Fruit fly (Drosophila melanogaster) whole organism, embryonic: Measurements from ENCODE around the gene CG13247.

ENCODE experiments used
- Awh ChIP-seq: fragments of 200-800 bp; sonication (Bioruptor generic); IDR thresholded peaks from 2 replicates; pipeline ENCODE4, ENCODE4 v1.3.6; 2022; ENCODE audit warnings: missing biosample characterization, missing genetic modification characterization
- Bgb ChIP-seq: fragments of 200-800 bp; sonication (Bioruptor generic); IDR thresholded peaks from 2 replicates; pipeline ENCODE4 v1.3.6; 2022; ENCODE audit warnings: missing biosample characterization, missing genetic modification characterization; ENCODE audit not compliant: partially characterized antibody
- C15 ChIP-seq: fragments of 200-800 bp; sonication (Bioruptor generic); IDR thresholded peaks from 3 replicates; pipeline ENCODE4 v1.3.6; 2022; ENCODE audit warnings: missing biosample characterization, missing genetic modification characterization
- CG10543 ChIP-seq: fragments of 200-800 bp; sonication (Bioruptor generic); optimal IDR thresholded peaks from 3 replicates; lab custom pipeline; 2017; ENCODE audit warnings: missing biosample characterization, mild to moderate bottlenecking, missing genetic modification characterization, moderate library complexity
- CG10565 ChIP-seq: fragments of 200-800 bp; sonication (Bioruptor generic); optimal IDR thresholded peaks from 3 replicates; lab custom pipeline; 2016; ENCODE audit warnings: missing biosample characterization, mild to moderate bottlenecking, missing genetic modification characterization
- CG11247 ChIP-seq: fragments of 200-800 bp; sonication (Bioruptor generic); IDR thresholded peaks from 2 replicates; pipeline ENCODE4 v1.3.6; 2022; ENCODE audit warnings: missing biosample characterization, missing genetic modification characterization
- CG13123 ChIP-seq: fragments of 200-800 bp; sonication (Bioruptor generic); optimal IDR thresholded peaks from 2 replicates; lab custom pipeline; 2016; ENCODE audit warnings: missing biosample characterization, missing genetic modification characterization
- CG13775 ChIP-seq: fragments of 200-800 bp; sonication (Bioruptor generic); optimal IDR thresholded peaks from 3 replicates; lab custom pipeline; 2017; ENCODE audit warnings: missing biosample characterization, mild to moderate bottlenecking, missing genetic modification characterization
- CG15269 ChIP-seq: fragments of 200-800 bp; sonication (Bioruptor generic); optimal IDR thresholded peaks from 2 replicates; lab custom pipeline; 2018; ENCODE audit warnings: missing biosample characterization, mild to moderate bottlenecking, missing genetic modification characterization, moderate library complexity
- CG17186 ChIP-seq: fragments of 200-800 bp; sonication (Bioruptor generic); optimal IDR thresholded peaks from 3 replicates; lab custom pipeline; 2017; ENCODE audit warnings: missing biosample characterization, missing genetic modification reagents, missing genetic modification characterization
- CG17328 ChIP-seq: fragments of 200-800 bp; sonication (Bioruptor generic); IDR thresholded peaks from 2 replicates; pipeline ENCODE4 v1.3.6; 2022; ENCODE audit warnings: missing biosample characterization, missing genetic modification characterization
- CG17385 ChIP-seq: fragments of 200-800 bp; sonication (Bioruptor generic); optimal IDR thresholded peaks from 3 replicates; lab custom pipeline; 2018; ENCODE audit warnings: missing biosample characterization, mild to moderate bottlenecking, missing genetic modification characterization
- CG17829 ChIP-seq: fragments of 200-800 bp; optimal IDR thresholded peaks from 2 replicates; lab custom pipeline; 2019; ENCODE audit warnings: missing biosample characterization, mild to moderate bottlenecking, missing genetic modification characterization, moderate library complexity
- CG18764 ChIP-seq: fragments of 200-800 bp; sonication (Bioruptor generic); optimal IDR thresholded peaks from 3 replicates; lab custom pipeline; 2016; ENCODE audit warnings: missing biosample characterization, missing genetic modification characterization
- CG30020 ChIP-seq: fragments of 200-800 bp; optimal IDR thresholded peaks from 2 replicates; lab custom pipeline; 2019; ENCODE audit warnings: missing biosample characterization, mild to moderate bottlenecking, missing genetic modification characterization, moderate library complexity
- CG33213 ChIP-seq: fragments of 200-800 bp; sonication (Bioruptor generic); optimal IDR thresholded peaks from 3 replicates; lab custom pipeline; 2016; ENCODE audit warnings: missing biosample characterization, missing genetic modification characterization
- CG34422 ChIP-seq: fragments of 200-800 bp; sonication (Bioruptor generic); IDR thresholded peaks from 3 replicates; pipeline ENCODE4 v1.3.6; 2022; ENCODE audit warnings: missing biosample characterization, missing genetic modification characterization
- CG43689 ChIP-seq: fragments of 200-800 bp; sonication (Bioruptor generic); IDR thresholded peaks from 2 replicates; pipeline ENCODE4 v1.3.6; 2022; ENCODE audit warnings: missing biosample characterization, missing genetic modification characterization
- CG4730 ChIP-seq: fragments of 200-800 bp; sonication (Bioruptor generic); IDR thresholded peaks from 2 replicates; pipeline ENCODE4 v1.3.6; 2022; ENCODE audit warnings: missing biosample characterization, missing genetic modification characterization
- CG6683 ChIP-seq: fragments of 200-800 bp; sonication (Bioruptor generic); optimal IDR thresholded peaks from 2 replicates; lab custom pipeline; 2017; ENCODE audit warnings: missing biosample characterization, mild to moderate bottlenecking, missing genetic modification characterization, missing genetic modification reagents
- CG7987 ChIP-seq: fragments of 200-800 bp; sonication (Bioruptor generic); optimal IDR thresholded peaks from 2 replicates; lab custom pipeline; 2018; ENCODE audit warnings: missing biosample characterization, mild to moderate bottlenecking, missing genetic modification characterization, moderate library complexity
- CG8089 ChIP-seq: fragments of 200-800 bp; sonication (Bioruptor generic); optimal IDR thresholded peaks from 3 replicates; lab custom pipeline; 2016; ENCODE audit warnings: missing biosample characterization, missing genetic modification characterization
- Dll ChIP-seq: fragments of 200-800 bp; sonication (Bioruptor generic); IDR thresholded peaks from 4 replicates; pipeline ENCODE4 v1.3.6; 2022; ENCODE audit warnings: missing biosample characterization, missing genetic modification characterization; ENCODE audit not compliant: partially characterized antibody
- E2f2 ChIP-seq: fragments of 200-800 bp; sonication (Bioruptor generic); IDR thresholded peaks from 2 replicates; pipeline ENCODE4 v1.3.6; 2022; ENCODE audit warnings: missing biosample characterization, missing genetic modification characterization
- Fer1 ChIP-seq: fragments of 200-800 bp; sonication (Bioruptor generic); optimal IDR thresholded peaks from 2 replicates; lab custom pipeline; 2017; ENCODE audit warnings: missing biosample characterization, mild to moderate bottlenecking, missing genetic modification characterization
- Kr ChIP-seq: fragments of 200-800 bp; sonication (Bioruptor generic); optimal IDR thresholded peaks from 2 replicates; lab custom pipeline; 2017; ENCODE audit warnings: missing biosample characterization, mild to moderate bottlenecking, missing genetic modification characterization
- Optix ChIP-seq: fragments of 200-800 bp; sonication (Bioruptor generic); IDR thresholded peaks from 3 replicates; pipeline ENCODE4 v1.3.6; 2022; ENCODE audit warnings: missing biosample characterization, missing genetic modification characterization
- Ssrp ChIP-seq: fragments of 200-800 bp; sonication (Bioruptor generic); optimal IDR thresholded peaks from 2 replicates; lab custom pipeline; 2018; ENCODE audit warnings: missing biosample characterization, mild to moderate bottlenecking, missing genetic modification characterization, moderate library complexity
- bbx ChIP-seq: fragments of 200-800 bp; sonication (Bioruptor generic); IDR thresholded peaks from 2 replicates; pipeline ENCODE4 v1.3.6; 2022; ENCODE audit warnings: missing biosample characterization, missing genetic modification characterization; ENCODE audit not compliant: partially characterized antibody
- chif ChIP-seq, 2 experiments: fragments of 200-800 bp; sonication (Bioruptor generic); optimal IDR thresholded peaks; 3 replicates each; lab custom pipeline; 2016; ENCODE audit warnings: missing biosample characterization in 2 of 2, missing genetic modification characterization in 2 of 2
- chn ChIP-seq: fragments of 200-800 bp; sonication (Bioruptor generic); optimal IDR thresholded peaks from 2 replicates; lab custom pipeline; 2016; ENCODE audit warnings: missing biosample characterization, missing genetic modification characterization
- gro ChIP-seq: fragments of 200-800 bp; sonication (Bioruptor generic); optimal IDR thresholded peaks from 2 replicates; lab custom pipeline; 2016; ENCODE audit warnings: missing biosample characterization, missing genetic modification characterization
- gt ChIP-seq: fragments of 200-800 bp; sonication (Bioruptor generic); IDR thresholded peaks from 2 replicates; pipeline ENCODE4 v1.3.6; 2022; ENCODE audit warnings: missing biosample characterization, missing genetic modification characterization
- hth ChIP-seq: fragments of >200 bp; optimal IDR thresholded peaks from 2 replicates; lab custom pipeline; 2017; ENCODE audit warnings: inconsistent platforms
- lab ChIP-seq: fragments of 200-800 bp; sonication (Bioruptor generic); optimal IDR thresholded peaks from 3 replicates; lab custom pipeline; 2017; ENCODE audit warnings: missing biosample characterization, missing genetic modification characterization, mild to moderate bottlenecking, moderate library complexity, missing genetic modification reagents
- mld ChIP-seq: fragments of 200-800 bp; sonication (Bioruptor generic); IDR thresholded peaks from 3 replicates; pipeline ENCODE4 v1.3.6; 2022; ENCODE audit warnings: missing biosample characterization, missing genetic modification characterization; ENCODE audit not compliant: partially characterized antibody
- nau ChIP-seq: fragments of 200-800 bp; sonication (Bioruptor generic); optimal IDR thresholded peaks from 3 replicates; lab custom pipeline; 2017; ENCODE audit warnings: missing biosample characterization, mild to moderate bottlenecking, missing genetic modification characterization, missing genetic modification reagents
- nom ChIP-seq: fragments of 200-800 bp; sonication (Bioruptor generic); optimal IDR thresholded peaks from 2 replicates; lab custom pipeline; 2017; ENCODE audit warnings: missing biosample characterization, missing genetic modification characterization, mild to moderate bottlenecking, moderate library complexity, missing genetic modification reagents
- pfk ChIP-seq: fragments of 200-800 bp; sonication (Bioruptor generic); optimal IDR thresholded peaks from 2 replicates; lab custom pipeline; 2018; ENCODE audit warnings: missing biosample characterization, mild to moderate bottlenecking, missing genetic modification characterization, moderate library complexity
- prd ChIP-seq, 3 experiments: fragments of >200 bp in 2 of 3; fragments of 200-800 bp in 1 of 3; sonication (Bioruptor generic) in 1 of 3; optimal IDR thresholded peaks in 2 of 3; IDR thresholded peaks in 1 of 3; 2 replicates in 2 of 3; 3 replicates in 1 of 3; pipeline versions ENCODE4 v1.3.6 to Lab custom; 2017 to 2022; ENCODE audit warnings: missing biosample characterization in 1 of 3, missing genetic modification characterization in 1 of 3
- pum ChIP-seq: fragments of 200-800 bp; sonication (Bioruptor generic); optimal IDR thresholded peaks from 2 replicates; lab custom pipeline; 2016; ENCODE audit warnings: missing biosample characterization, missing genetic modification characterization
- repo ChIP-seq: fragments of 200-800 bp; sonication (Bioruptor generic); optimal IDR thresholded peaks from 2 replicates; lab custom pipeline; 2016; ENCODE audit warnings: missing biosample characterization, missing genetic modification characterization
- ro ChIP-seq: fragments of 200-800 bp; sonication (Bioruptor generic); IDR thresholded peaks from 2 replicates; pipeline ENCODE4 v1.3.6; 2022; ENCODE audit warnings: missing biosample characterization, missing genetic modification characterization
- shn ChIP-seq: fragments of 200-800 bp; sonication (Bioruptor generic); optimal IDR thresholded peaks from 3 replicates; lab custom pipeline; 2016; ENCODE audit warnings: missing biosample characterization, missing genetic modification characterization
- sisA ChIP-seq: fragments of 200-800 bp; sonication (Bioruptor generic); IDR thresholded peaks from 2 replicates; pipeline ENCODE4 v1.3.6; 2022; ENCODE audit warnings: missing biosample characterization, missing genetic modification characterization
- tna ChIP-seq: fragments of 200-800 bp; sonication (Bioruptor generic); IDR thresholded peaks from 2 replicates; pipeline ENCODE4 v1.3.6; 2022; ENCODE audit warnings: missing biosample characterization, missing genetic modification characterization; ENCODE audit not compliant: partially characterized antibody

Gene CG13247

DNA sequence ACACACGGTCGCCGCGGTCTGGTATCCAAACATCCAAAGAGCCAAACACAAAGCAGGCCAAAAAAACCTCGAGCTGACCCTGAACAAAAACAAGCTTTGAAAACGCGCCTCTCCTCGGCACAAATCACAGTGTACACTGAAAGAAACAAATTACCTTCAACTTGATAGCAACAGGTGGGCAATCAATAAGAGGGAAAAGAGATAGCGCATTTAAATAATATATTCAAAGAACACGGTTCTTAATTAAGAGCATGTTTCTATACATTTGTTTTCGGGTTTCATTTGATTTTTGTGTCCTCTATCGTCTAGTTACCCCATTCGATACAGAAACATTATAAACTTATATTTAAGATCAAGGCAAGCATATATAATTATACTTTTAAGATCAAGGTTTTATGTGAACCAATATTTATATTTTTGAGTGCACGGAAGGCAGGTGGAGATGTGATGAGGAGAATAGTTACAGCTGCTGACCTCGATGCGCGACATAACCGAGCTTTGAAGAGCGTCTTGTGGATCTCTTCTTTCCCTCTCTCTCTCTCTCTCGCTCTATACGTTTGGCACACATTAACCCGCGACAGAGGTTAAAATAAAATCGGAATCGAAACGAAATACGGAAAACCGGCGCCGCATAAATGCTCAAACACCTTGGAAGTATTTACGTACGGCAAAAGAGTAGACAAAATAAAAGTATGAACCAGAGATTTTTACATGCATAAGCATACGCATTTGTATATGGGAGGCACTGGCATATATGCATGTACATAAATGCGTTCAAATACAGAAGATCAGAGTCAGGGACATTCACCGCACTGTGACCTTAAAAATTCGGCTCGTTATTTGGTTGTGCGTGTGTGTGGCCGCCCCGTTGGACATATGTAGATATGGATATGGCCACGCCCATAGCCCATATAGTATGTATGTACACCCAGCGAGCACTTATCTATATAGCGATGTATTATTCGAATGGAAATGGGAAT, 28.4 kb downstream of the CG13247 start (continued):
- TF ChIP-seq CG7987 (GFP tag; lab: Kevin White, UChicago): peak; percentile 35
- TF ChIP-seq CG34422: peak; percentile 70; the same call in 2 of the 3 replicates
- TF ChIP-seq sisA: peak; percentile 83
- peak; percentile 26; the same call in 1 of the 2 replicates for TF ChIP-seq CG4730 (GFP tag; lab: Robert Waterston, UW)
- TF ChIP-seq Ssrp (tag; lab: Kevin White, UChicago): peak; percentile 86
- TF ChIP-seq CG43689 (GFP tag; lab: Robert Waterston, UW): 0 out of 2 replicates have a peak, but pooled peaks have one; percentile 24
- peak; percentile 81 for TF ChIP-seq nau
- TF ChIP-seq CG8089 (GFP tag; lab: Kevin White, UChicago): peak; percentile 51
- TF ChIP-seq pfk (GFP tag; lab: Kevin White, UChicago): no peak
- peak; percentile 85 for TF ChIP-seq Fer1 (GFP tag; lab: Kevin White, UChicago)
- TF ChIP-seq CG11247: 0 out of 2 replicates have a peak, but pooled peaks have one; percentile 28
- peak; percentile 63 for TF ChIP-seq CG6683 (GFP tag; lab: Kevin White, UChicago)
- no peak for TF ChIP-seq hth (lab: Kevin White, UChicago)
- peak; percentile 86 for TF ChIP-seq CG17385 (GFP tag; lab: Kevin White, UChicago)
- TF ChIP-seq bbx: no peak
- no peak for TF ChIP-seq prd (optimal IDR thresholded peaks at IDR 0.05; lab: Kevin White, UChicago)
- peak; percentile 81 for TF ChIP-seq prd (GFP tag; IDR thresholded peaks at IDR 0.05; lab: Robert Waterston, UW)
- TF ChIP-seq chn: peak; percentile 73
- TF ChIP-seq pum (GFP tag; lab: Kevin White, UChicago): peak; percentile 65
- TF ChIP-seq CG17829 (tag; lab: Kevin White, UChicago): peak; percentile 81
- peak; percentile 42 for TF ChIP-seq CG13123 (GFP tag; lab: Kevin White, UChicago)
- no peak for TF ChIP-seq tna (GFP tag; lab: Robert Waterston, UW)
- TF ChIP-seq Optix (GFP tag; lab: Robert Waterston, UW): 0 out of 3 replicates have a peak, but pooled peaks have one; percentile 21
- peak; percentile 56 to 72 for TF ChIP-seq chif (GFP tag; optimal IDR thresholded peaks at IDR 0.05; lab: Kevin White, UChicago)
- no peak; the same call in 1 of the 2 replicates for TF ChIP-seq Bgb (GFP tag; lab: Robert Waterston, UW)
- peak; percentile 91 for TF ChIP-seq CG10543 (GFP tag; lab: Kevin White, UChicago)
- TF ChIP-seq gro (GFP tag; lab: Kevin White, UChicago): peak; percentile 79
- TF ChIP-seq CG17328: peak; percentile 62
- TF ChIP-seq ro (GFP tag; lab: Robert Waterston, UW): peak; percentile 38; the same call in 1 of the 2 replicates
- TF ChIP-seq C15: 0 out of 3 replicates have a peak, but pooled peaks have one; percentile 51
- TF ChIP-seq CG17186 (GFP tag; lab: Kevin White, UChicago): peak; percentile 26
- TF ChIP-seq CG18764 (GFP tag; lab: Kevin White, UChicago): peak; percentile 60
- peak; percentile 92 for TF ChIP-seq CG15269 (tag; lab: Kevin White, UChicago)
- TF ChIP-seq lab (GFP tag; lab: Kevin White, UChicago): peak; percentile 88
- peak; percentile 80 for TF ChIP-seq Awh (GFP tag; lab: Robert Waterston, UW)
- peak; percentile 80 for TF ChIP-seq CG13775
- TF ChIP-seq gt (GFP tag; lab: Robert Waterston, UW): no peak
- TF ChIP-seq Kr (GFP tag; lab: Kevin White, UChicago): no peak
- no peak for TF ChIP-seq Dll (GFP tag; lab: Robert Waterston, UW)
- no peak for TF ChIP-seq mld (GFP tag; lab: Robert Waterston, UW)
- peak; percentile 47 for TF ChIP-seq CG33213 (GFP tag; lab: Kevin White, UChicago)
- TF ChIP-seq repo (GFP tag; lab: Kevin White, UChicago): peak; percentile 44
- TF ChIP-seq CG10565 (GFP tag; lab: Kevin White, UChicago): peak; percentile 29
- peak; percentile 59 for TF ChIP-seq shn
- peak; percentile 66 for TF ChIP-seq CG30020 (tag; lab: Kevin White, UChicago)
- TF ChIP-seq nom (GFP tag; lab: Kevin White, UChicago): no peak
- TF ChIP-seq E2f2: peak; percentile 50; the same call in 1 of the 2 replicates
